Worm (Caenorhabditis elegans) whole organism, mixed stage, embryonic: ENCODE results near the gene T07D3.2.

ENCODE experiments used
- M03D4.4 ChIP-seq: sonication (generic microtip); optimal IDR thresholded peaks from 2 replicates; lab custom pipeline; 2017; ENCODE audit warnings: mild to moderate bottlenecking, missing genetic modification characterization, missing compliant biosample characterization
- bed-3 ChIP-seq: fragments of 200-800 bp; sonication (Bioruptor generic); optimal IDR thresholded peaks from 3 replicates; lab custom pipeline; 2018; ENCODE audit warnings: mild to moderate bottlenecking, missing genetic modification characterization, moderate library complexity, missing compliant biosample characterization
- blmp-1 ChIP-seq: fragments of 150-350 bp; optimal IDR thresholded peaks from 2 replicates; lab custom pipeline; 2014; ENCODE audit warnings: missing biosample characterization, missing genetic modification characterization
- ceh-39 ChIP-seq: fragments of 150-350 bp; optimal IDR thresholded peaks from 2 replicates; lab custom pipeline; 2014; ENCODE audit warnings: missing biosample characterization, missing genetic modification characterization
- ceh-43 ChIP-seq: fragments of 200-800 bp; sonication (Bioruptor generic); optimal IDR thresholded peaks from 2 replicates; lab custom pipeline; 2018; ENCODE audit warnings: mild to moderate bottlenecking, missing genetic modification characterization, moderate library complexity, missing compliant biosample characterization
- ceh-83 ChIP-seq: fragments of 200-800 bp; sonication (Bioruptor generic); optimal IDR thresholded peaks from 2 replicates; lab custom pipeline; 2018; ENCODE audit warnings: mild to moderate bottlenecking, missing genetic modification characterization, missing compliant biosample characterization
- ces-1 ChIP-seq: fragments of 150-350 bp; optimal IDR thresholded peaks from 2 replicates; lab custom pipeline; 2014; ENCODE audit warnings: missing biosample characterization, missing genetic modification reagents, missing genetic modification characterization
- cnd-1 ChIP-seq: fragments of 200-800 bp; sonication (Bioruptor generic); optimal IDR thresholded peaks from 2 replicates; lab custom pipeline; 2018; ENCODE audit warnings: mild to moderate bottlenecking, missing genetic modification characterization, missing compliant biosample characterization
- drap-1 ChIP-seq: fragments of 200-800 bp; sonication (Bioruptor generic); optimal IDR thresholded peaks from 3 replicates; lab custom pipeline; 2018; ENCODE audit warnings: mild to moderate bottlenecking, missing genetic modification characterization, missing compliant biosample characterization
- elt-1 ChIP-seq: sonication (generic microtip); optimal IDR thresholded peaks from 2 replicates; lab custom pipeline; 2017; ENCODE audit warnings: missing genetic modification characterization, mild to moderate bottlenecking, missing compliant biosample characterization, antibody characterized with exemption, moderate library complexity, borderline replicate concordance; ENCODE audit not compliant: insufficient read depth
- elt-3 ChIP-seq: fragments of 150-350 bp; optimal IDR thresholded peaks from 2 replicates; lab custom pipeline; 2014; ENCODE audit warnings: missing biosample characterization, missing genetic modification characterization
- flh-1 ChIP-seq: fragments of 200-800 bp; sonication (Bioruptor generic); optimal IDR thresholded peaks from 2 replicates; lab custom pipeline; 2018; ENCODE audit warnings: mild to moderate bottlenecking, missing genetic modification characterization, moderate library complexity, missing compliant biosample characterization
- ham-2 ChIP-seq: fragments of 200-800 bp; sonication (Bioruptor generic); optimal IDR thresholded peaks from 2 replicates; lab custom pipeline; 2018; ENCODE audit warnings: mild to moderate bottlenecking, missing genetic modification characterization, missing compliant biosample characterization
- hlh-1 ChIP-seq: fragments of 150-350 bp; optimal IDR thresholded peaks from 2 replicates; lab custom pipeline; 2014; ENCODE audit warnings: missing biosample characterization, missing genetic modification reagents, missing genetic modification characterization
- lin-32 ChIP-seq: fragments of 200-800 bp; sonication (Bioruptor generic); optimal IDR thresholded peaks from 2 replicates; lab custom pipeline; 2018; ENCODE audit warnings: mild to moderate bottlenecking, missing genetic modification characterization, missing compliant biosample characterization
- lsy-2 ChIP-seq: fragments of 150-350 bp; optimal IDR thresholded peaks from 2 replicates; lab custom pipeline; 2014; ENCODE audit warnings: missing biosample characterization, missing genetic modification characterization
- mab-5 ChIP-seq: fragments of 150-350 bp; optimal IDR thresholded peaks from 2 replicates; lab custom pipeline; 2014; ENCODE audit warnings: missing biosample characterization, missing genetic modification characterization
- mep-1 ChIP-seq: fragments of 150-350 bp; optimal IDR thresholded peaks from 2 replicates; lab custom pipeline; 2017; ENCODE audit warnings: missing biosample characterization, missing genetic modification reagents, missing genetic modification characterization, inconsistent platforms
- mls-2 ChIP-seq: sonication (generic microtip); optimal IDR thresholded peaks from 2 replicates; lab custom pipeline; 2016; ENCODE audit warnings: mild to moderate bottlenecking, missing genetic modification characterization, moderate library complexity, missing compliant biosample characterization
- nhr-12 ChIP-seq: fragments of 150-350 bp; optimal IDR thresholded peaks from 2 replicates; lab custom pipeline; 2014; ENCODE audit warnings: missing biosample characterization, missing genetic modification characterization
- nhr-2 ChIP-seq: fragments of 150-350 bp; optimal IDR thresholded peaks from 2 replicates; lab custom pipeline; 2014; ENCODE audit warnings: missing biosample characterization, missing genetic modification characterization
- nhr-28 ChIP-seq: fragments of 150-350 bp; optimal IDR thresholded peaks from 2 replicates; lab custom pipeline; 2014; ENCODE audit warnings: missing biosample characterization, missing genetic modification characterization
- nhr-76 ChIP-seq: sonication (generic microtip); optimal IDR thresholded peaks from 2 replicates; lab custom pipeline; 2017; ENCODE audit warnings: missing biosample characterization, missing genetic modification characterization
- pha-4 ChIP-seq: fragments of 150-350 bp; optimal IDR thresholded peaks from 2 replicates; lab custom pipeline; 2018; ENCODE audit warnings: missing biosample characterization, missing genetic modification reagents, missing genetic modification characterization
- sem-2 ChIP-seq: fragments of 200-800 bp; sonication (Bioruptor generic); optimal IDR thresholded peaks from 2 replicates; lab custom pipeline; 2018; ENCODE audit warnings: mild to moderate bottlenecking, missing genetic modification characterization, missing compliant biosample characterization
- snpc-4 ChIP-seq: fragments of 150-350 bp; optimal IDR thresholded peaks from 2 replicates; lab custom pipeline; 2014; ENCODE audit warnings: missing biosample characterization, missing genetic modification characterization
- sptf-1 ChIP-seq: sonication (generic microtip); optimal IDR thresholded peaks from 2 replicates; lab custom pipeline; 2017; ENCODE audit warnings: mild to moderate bottlenecking, missing genetic modification characterization, moderate library complexity, missing compliant biosample characterization
- tbx-8 ChIP-seq: fragments of 200-800 bp; sonication (Bioruptor generic); optimal IDR thresholded peaks from 2 replicates; lab custom pipeline; 2018; ENCODE audit warnings: mild to moderate bottlenecking, missing genetic modification characterization, moderate library complexity, missing compliant biosample characterization
- unc-62 ChIP-seq: fragments of 150-350 bp; optimal IDR thresholded peaks from 2 replicates; lab custom pipeline; 2014; ENCODE audit warnings: missing biosample characterization, missing genetic modification reagents, missing genetic modification characterization
- zip-8 ChIP-seq: fragments of 150-350 bp; optimal IDR thresholded peaks from 2 replicates; lab custom pipeline; 2014; ENCODE audit warnings: missing biosample characterization, missing genetic modification characterization
- ztf-11 ChIP-seq: fragments of 150-350 bp; optimal IDR thresholded peaks from 2 replicates; lab custom pipeline; 2014; ENCODE audit warnings: missing biosample characterization, missing genetic modification characterization

T07D3.2 gene

DNA sequence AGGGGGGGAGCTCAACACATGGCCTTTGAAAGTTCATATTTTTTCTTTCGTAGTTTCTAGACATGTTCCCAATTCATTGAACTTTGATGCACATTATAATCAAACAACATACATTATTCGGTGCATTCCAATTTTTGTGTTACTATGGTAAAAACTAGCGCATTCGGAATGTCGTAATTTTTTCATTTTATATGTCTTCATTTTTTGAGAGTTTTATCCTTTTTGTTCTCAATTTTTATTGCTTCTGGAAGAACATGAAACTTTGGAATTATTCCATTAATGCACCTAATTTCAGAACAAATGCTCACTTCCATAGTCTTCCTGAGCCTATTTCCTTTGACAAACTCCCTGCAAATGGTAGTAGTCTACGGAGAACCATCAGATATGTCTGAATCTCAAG, at the start of gene T07D3.2:
TSS of gene T07D3.2 (plus strand) at position 301 of the 400 bp plus-strand sequence.
- TF ChIP-seq sem-2 (GFP tag; lab: Kevin White, UChicago) (no peak), bed-3 (GFP tag; lab: Kevin White, UChicago) (no peak), lsy-2 (no peak), sptf-1 (tag; lab: Kevin White, UChicago) (no peak), tbx-8 (GFP tag; lab: Kevin White, UChicago) (no peak), cnd-1 (tag; lab: Kevin White, UChicago) (no peak), nhr-28 (tag; lab: Kevin White, UChicago) (no peak)

DNA sequence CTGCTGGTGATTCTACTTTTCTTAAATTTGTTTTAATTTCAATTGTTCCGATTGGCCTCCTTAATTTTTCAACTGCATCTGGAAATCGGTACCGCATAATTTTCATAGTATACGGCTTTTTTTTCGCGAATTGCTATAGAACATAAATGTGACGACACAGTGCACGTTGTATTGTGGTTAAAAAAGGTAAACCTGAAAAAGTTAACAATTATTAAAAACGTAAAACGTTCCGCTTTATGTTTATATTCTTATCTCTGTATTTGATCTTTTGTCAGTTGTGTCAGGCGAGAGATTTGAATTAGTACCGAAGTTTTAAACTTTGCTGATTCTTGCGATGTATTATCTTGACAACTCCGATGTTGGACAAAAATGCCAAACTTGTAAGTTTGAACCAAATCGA, 40.2 kb upstream of the T07D3.2 start, which contains the start of gene Y46B2A.4:
TSS of gene Y46B2A.4 (plus strand) at position 301 of the 400 bp plus-strand sequence.
- no peak for TF ChIP-seq unc-62 (GFP tag; lab: Kevin White, UChicago)
- no peak for TF ChIP-seq ham-2 (GFP tag; lab: Kevin White, UChicago)
- no peak for TF ChIP-seq lsy-2
- no peak for TF ChIP-seq zip-8
- TF ChIP-seq ceh-83 (GFP tag; lab: Kevin White, UChicago): no peak
- TF ChIP-seq ztf-11 (tag; lab: Kevin White, UChicago): no peak
- TF ChIP-seq sptf-1 (tag; lab: Kevin White, UChicago): no peak
- TF ChIP-seq nhr-76: no peak
- TF ChIP-seq tbx-8 (GFP tag; lab: Kevin White, UChicago): no peak
- TF ChIP-seq bed-3 (GFP tag; lab: Kevin White, UChicago): no peak
- no peak for TF ChIP-seq mep-1 (tag; lab: Kevin White, UChicago)
- TF ChIP-seq sem-2 (GFP tag; lab: Kevin White, UChicago): no peak
- no peak for TF ChIP-seq pha-4 (tag; lab: Kevin White, UChicago)
- TF ChIP-seq lin-32 (GFP tag; lab: Kevin White, UChicago): no peak
- TF ChIP-seq elt-1: no peak
- TF ChIP-seq, all 35 proteins: peak for 0

DNA sequence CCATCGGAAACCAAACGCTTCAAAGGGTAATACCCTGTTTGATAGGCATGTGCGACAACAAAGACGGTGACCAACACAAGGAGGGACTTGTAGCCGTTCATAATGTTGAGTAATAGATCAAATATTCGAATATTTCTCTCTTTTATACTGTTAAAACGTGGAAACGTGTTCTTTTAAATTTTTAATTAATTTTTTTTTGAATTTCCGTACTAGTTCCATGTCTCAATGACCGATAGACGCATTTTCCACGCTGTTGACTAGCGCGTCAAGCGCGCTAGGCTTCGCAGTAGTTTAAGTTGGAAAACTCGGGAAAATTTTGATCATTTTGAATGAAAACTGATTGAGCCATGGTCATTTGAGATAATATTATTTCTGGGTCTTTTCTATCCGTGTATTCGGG, 34.9 kb upstream of the T07D3.2 start, which contains the start of gene Y46B2A.3:
TSS of gene Y46B2A.3 (minus strand) at position 101 of the 400 bp plus-strand sequence.
- no peak for TF ChIP-seq ham-2 (GFP tag; lab: Kevin White, UChicago)
- no peak for TF ChIP-seq elt-3
- no peak for TF ChIP-seq unc-62 (GFP tag; lab: Kevin White, UChicago)
- TF ChIP-seq nhr-76: no peak
- TF ChIP-seq lin-32 (GFP tag; lab: Kevin White, UChicago): no peak
- TF ChIP-seq ceh-39 (tag; lab: Kevin White, UChicago): no peak
- no peak for TF ChIP-seq sptf-1 (tag; lab: Kevin White, UChicago)

DNA sequence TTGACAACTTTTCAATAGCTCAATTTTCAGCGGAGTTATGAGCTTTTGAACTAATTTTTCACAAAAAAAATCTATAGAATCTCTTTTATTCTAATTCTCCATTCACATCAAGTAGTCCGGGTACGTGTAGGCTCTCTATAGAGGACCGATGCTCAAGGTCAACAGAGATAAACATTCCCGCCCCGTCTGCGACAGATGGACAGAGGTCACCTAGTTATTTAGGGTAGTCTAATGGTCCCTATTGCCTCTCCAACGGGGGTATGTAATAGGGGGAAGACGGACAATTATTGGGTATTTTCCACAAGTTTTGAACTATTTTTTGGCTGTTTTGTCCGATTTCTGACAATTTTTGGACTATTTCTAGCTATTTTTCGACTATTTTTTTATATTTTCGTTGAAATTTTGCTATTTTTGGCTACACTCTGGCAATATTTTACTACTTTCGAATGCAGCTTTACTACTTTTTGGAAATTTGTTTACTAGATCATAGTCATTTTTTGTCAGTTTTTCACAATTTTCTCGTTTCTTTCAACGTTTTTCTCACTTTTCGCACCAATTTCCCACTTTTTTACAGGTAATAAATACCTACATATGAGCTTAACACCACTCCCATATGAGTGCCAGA, 33.4 kb upstream of the T07D3.2 start, which contains the start of gene fbxc-51:
TSS of gene fbxc-51 (plus strand) at position 575 of the 625 bp plus-strand sequence.
- peak; percentile 18 for TF ChIP-seq lin-32 (GFP tag; lab: Kevin White, UChicago)
- no peak for TF ChIP-seq mls-2
- no peak for TF ChIP-seq flh-1
- peak; percentile 71 for TF ChIP-seq nhr-2 (tag; lab: Kevin White, UChicago)
- TF ChIP-seq M03D4.4 (tag; lab: Kevin White, UChicago): no peak
- no peak for TF ChIP-seq sptf-1 (tag; lab: Kevin White, UChicago)
- TF ChIP-seq ces-1 (GFP tag; lab: Kevin White, UChicago): no peak
- no peak for TF ChIP-seq drap-1
- TF ChIP-seq unc-62 (GFP tag; lab: Kevin White, UChicago): no peak
- no peak for TF ChIP-seq blmp-1
- no peak for TF ChIP-seq ceh-43 (GFP tag; lab: Kevin White, UChicago)
- no peak for TF ChIP-seq bed-3 (GFP tag; lab: Kevin White, UChicago)
- no peak for TF ChIP-seq ham-2 (GFP tag; lab: Kevin White, UChicago)
- TF ChIP-seq hlh-1: no peak
- peak; percentile 94 for TF ChIP-seq cnd-1 (tag; lab: Kevin White, UChicago)
- TF ChIP-seq nhr-12: no peak
- TF ChIP-seq nhr-28 (tag; lab: Kevin White, UChicago): no peak
- no peak for TF ChIP-seq ceh-83 (GFP tag; lab: Kevin White, UChicago)
- TF ChIP-seq snpc-4 (tag; lab: Kevin White, UChicago): no peak
- TF ChIP-seq lsy-2: no peak
- no peak for TF ChIP-seq elt-1
- TF ChIP-seq nhr-76: no peak
- no peak for TF ChIP-seq pha-4 (tag; lab: Kevin White, UChicago)
- TF ChIP-seq mab-5 (tag; lab: Kevin White, UChicago): no peak
- TF ChIP-seq mep-1 (tag; lab: Kevin White, UChicago): no peak
